Fruit fly (Drosophila melanogaster) whole organism, wandering third instar larva: ENCODE results near the gene Sec61alpha.

Source experiments
- Abd-B ChIP-seq: fragments of >200 bp; optimal IDR thresholded peaks from 2 replicates; lab custom pipeline; 2017; ENCODE audit warnings: missing biosample characterization, missing genetic modification characterization
- CG32264 ChIP-seq: fragments of 200-800 bp; sonication (Bioruptor generic); optimal IDR thresholded peaks from 2 replicates; lab custom pipeline; 2016; ENCODE audit warnings: missing biosample characterization, missing genetic modification characterization
- CG9705 ChIP-seq: fragments of 200-800 bp; sonication (Bioruptor generic); optimal IDR thresholded peaks from 2 replicates; lab custom pipeline; 2018; ENCODE audit warnings: missing biosample characterization, mild to moderate bottlenecking, missing genetic modification characterization
- CrebA ChIP-seq: fragments of 200-800 bp; sonication (Bioruptor generic); optimal IDR thresholded peaks from 2 replicates; lab custom pipeline; 2016; ENCODE audit warnings: missing biosample characterization, mild to moderate bottlenecking, missing genetic modification characterization, borderline replicate concordance
- Dfd ChIP-seq: fragments of >200 bp; optimal IDR thresholded peaks from 2 replicates; lab custom pipeline; 2017; ENCODE audit warnings: missing biosample characterization, missing genetic modification characterization
- Dif ChIP-seq: fragments of 200-275, 200-300 bp; sonication (Bioruptor generic); optimal IDR thresholded peaks from 2 replicates; lab custom pipeline; 2018; ENCODE audit warnings: missing biosample characterization, missing genetic modification characterization; ENCODE audit not compliant: partially characterized antibody
- GATAd ChIP-seq: sonication (Bioruptor generic); optimal IDR thresholded peaks from 2 replicates; lab custom pipeline; 2016; ENCODE audit warnings: missing biosample characterization, missing genetic modification characterization
- HLH106 ChIP-seq: fragments of 200-800 bp; optimal IDR thresholded peaks from 3 replicates; lab custom pipeline; 2019; ENCODE audit warnings: missing biosample characterization, mild to moderate bottlenecking, missing genetic modification characterization, moderate library complexity
- Hnf4 ChIP-seq: fragments of 200-800 bp; sonication (Bioruptor generic); optimal IDR thresholded peaks from 2 replicates; lab custom pipeline; 2016; ENCODE audit warnings: missing biosample characterization, mild to moderate bottlenecking, missing genetic modification characterization
- Hr78 ChIP-seq: fragments of >200 bp; optimal IDR thresholded peaks from 2 replicates; lab custom pipeline; 2017; ENCODE audit warnings: missing biosample characterization, missing genetic modification characterization
- Hr83 ChIP-seq: fragments of 200-300 bp; sonication (Bioruptor generic); optimal IDR thresholded peaks from 2 replicates; lab custom pipeline; 2016; ENCODE audit warnings: missing biosample characterization, mild to moderate bottlenecking, missing genetic modification characterization, moderate library complexity; ENCODE audit not compliant: poor library complexity, severe bottlenecking
- Jra ChIP-seq: sonication (Bioruptor generic); optimal IDR thresholded peaks from 2 replicates; lab custom pipeline; 2016; ENCODE audit warnings: missing biosample characterization, missing genetic modification characterization
- Mio ChIP-seq: sonication (Bioruptor generic); optimal IDR thresholded peaks from 2 replicates; lab custom pipeline; 2016; ENCODE audit warnings: missing biosample characterization, missing genetic modification characterization
- Myc ChIP-seq: fragments of >200 bp; optimal IDR thresholded peaks from 2 replicates; lab custom pipeline; 2017
- N ChIP-seq: fragments of >200 bp; optimal IDR thresholded peaks from 2 replicates; lab custom pipeline; 2018; ENCODE audit warnings: missing biosample characterization, missing external identifiers, missing genetic modification characterization
- OdsH ChIP-seq: fragments of 200-800 bp; sonication (Bioruptor generic); optimal IDR thresholded peaks from 2 replicates; lab custom pipeline; 2016; ENCODE audit warnings: missing biosample characterization, mild to moderate bottlenecking, missing genetic modification characterization
- Rel ChIP-seq, 2 experiments: fragments of 200-800 bp; sonication (Bioruptor generic) in 1 of 2; optimal IDR thresholded peaks; 2 replicates in 1 of 2; 3 replicates in 1 of 2; lab custom pipeline; 2016 to 2019; ENCODE audit warnings: mild to moderate bottlenecking in 2 of 2, missing biosample characterization in 2 of 2, missing genetic modification characterization in 2 of 2, moderate library complexity in 1 of 2
- Sp1 ChIP-seq: fragments of 200-800 bp; sonication (Bioruptor generic); optimal IDR thresholded peaks from 3 replicates; lab custom pipeline; 2019; ENCODE audit warnings: missing biosample characterization, mild to moderate bottlenecking, missing genetic modification characterization, moderate library complexity
- Vsx2 ChIP-seq: fragments of 200-300, 225-300 bp; sonication (Bioruptor generic); optimal IDR thresholded peaks from 2 replicates; lab custom pipeline; 2018; ENCODE audit warnings: missing biosample characterization, missing genetic modification characterization; ENCODE audit not compliant: partially characterized antibody
- br ChIP-seq: fragments of 200-800 bp; sonication (Bioruptor generic); optimal IDR thresholded peaks from 2 replicates; lab custom pipeline; 2016; ENCODE audit warnings: missing biosample characterization, missing genetic modification characterization
- brk ChIP-seq: fragments of 200-800 bp; sonication (Bioruptor generic); optimal IDR thresholded peaks from 2 replicates; lab custom pipeline; 2016; ENCODE audit warnings: missing biosample characterization, mild to moderate bottlenecking, missing genetic modification characterization
- dl ChIP-seq, 2 experiments: fragments of 175-275, 200-275 bp in 1 of 2; fragments of 200-275 bp in 1 of 2; sonication (Bioruptor generic); optimal IDR thresholded peaks; lab custom pipeline; 2018; ENCODE audit warnings: mild to moderate bottlenecking in 2 of 2, missing biosample characterization in 2 of 2, missing genetic modification characterization in 2 of 2, moderate library complexity in 2 of 2; ENCODE audit not compliant: partially characterized antibody in 2 of 2, insufficient read depth in 1 of 2
- dmrt93B ChIP-seq: fragments of 200-800 bp; sonication (Bioruptor generic); optimal IDR thresholded peaks from 2 replicates; lab custom pipeline; 2018; ENCODE audit warnings: missing biosample characterization, mild to moderate bottlenecking, missing genetic modification characterization
- dsf ChIP-seq: sonication (Bioruptor generic); optimal IDR thresholded peaks from 2 replicates; lab custom pipeline; 2016; ENCODE audit warnings: missing biosample characterization, missing genetic modification characterization, borderline replicate concordance
- ey ChIP-seq: fragments of 200-800 bp; sonication (Bioruptor generic); optimal IDR thresholded peaks from 2 replicates; lab custom pipeline; 2016; ENCODE audit warnings: missing biosample characterization, missing genetic modification characterization
- foxo ChIP-seq, 2 experiments: fragments of 200-800 bp; sonication (Bioruptor generic); optimal IDR thresholded peaks; 2 replicates in 1 of 2; 3 replicates in 1 of 2; lab custom pipeline; 2016 to 2017; ENCODE audit warnings: missing biosample characterization in 2 of 2, missing genetic modification characterization in 2 of 2
- fru ChIP-seq: fragments of 200-800 bp; sonication (Bioruptor generic); optimal IDR thresholded peaks from 3 replicates; lab custom pipeline; 2016; ENCODE audit warnings: missing biosample characterization, mild to moderate bottlenecking, missing genetic modification characterization
- h ChIP-seq: fragments of 200-800 bp; sonication (Bioruptor generic); optimal IDR thresholded peaks from 3 replicates; lab custom pipeline; 2016; ENCODE audit warnings: missing biosample characterization, mild to moderate bottlenecking, missing genetic modification characterization
- jim ChIP-seq: fragments of 175-275, 200-325 bp; sonication (Bioruptor generic); optimal IDR thresholded peaks from 2 replicates; lab custom pipeline; 2016; ENCODE audit warnings: missing biosample characterization, mild to moderate bottlenecking, missing genetic modification characterization
- lola ChIP-seq: fragments of >200 bp; optimal IDR thresholded peaks from 2 replicates; lab custom pipeline; 2017; ENCODE audit warnings: missing biosample characterization, missing genetic modification characterization
- pan ChIP-seq: fragments of >200 bp; optimal IDR thresholded peaks from 2 replicates; lab custom pipeline; 2017
- psq ChIP-seq: fragments of 200-800 bp; sonication (Bioruptor generic); optimal IDR thresholded peaks from 3 replicates; lab custom pipeline; 2017; ENCODE audit warnings: missing biosample characterization, mild to moderate bottlenecking, missing genetic modification characterization, moderate library complexity
- rgr ChIP-seq: fragments of 200-800 bp; sonication (Bioruptor generic); optimal IDR thresholded peaks from 3 replicates; lab custom pipeline; 2016; ENCODE audit warnings: missing biosample characterization, mild to moderate bottlenecking, missing genetic modification characterization
- sage ChIP-seq: fragments of 200-800 bp; sonication (Bioruptor generic); optimal IDR thresholded peaks from 2 replicates; lab custom pipeline; 2016; ENCODE audit warnings: missing biosample characterization, mild to moderate bottlenecking, missing genetic modification characterization
- sv ChIP-seq: fragments of 200-800 bp; sonication (Bioruptor generic); optimal IDR thresholded peaks from 3 replicates; lab custom pipeline; 2016; ENCODE audit warnings: missing biosample characterization, missing genetic modification characterization
- tai ChIP-seq: sonication (Bioruptor generic); optimal IDR thresholded peaks from 2 replicates; lab custom pipeline; 2016; ENCODE audit warnings: missing biosample characterization, missing genetic modification characterization
- usp ChIP-seq: fragments of >200 bp; optimal IDR thresholded peaks from 2 replicates; lab custom pipeline; 2017; ENCODE audit warnings: missing biosample characterization, missing genetic modification characterization
- woc ChIP-seq: sonication (Bioruptor generic); optimal IDR thresholded peaks from 2 replicates; lab custom pipeline; 2016; ENCODE audit warnings: missing biosample characterization, mild to moderate bottlenecking, missing genetic modification characterization

Sec61alpha gene

dm6 chr2L:6455955-6456599 is 24.3 kb downstream of the Sec61alpha start, which contains the start of gene frj:
frj (plus strand) TSS chr2L:6456052.
- TF ChIP-seq fru (GFP tag; lab: Kevin White, UChicago) (peak; percentile 45), Abd-B (peak; percentile 26), OdsH (GFP tag; lab: Kevin White, UChicago) (peak; percentile 17), rgr (peak; percentile 49), lola (GFP tag; lab: Kevin White, UChicago) (peak; percentile 49), Rel (GFP tag; optimal IDR thresholded peaks at IDR 0.05; lab: Kevin White, UChicago) (no peak), Rel (tag; optimal IDR thresholded peaks at IDR 0.05; lab: Kevin White, UChicago) (no peak), dmrt93B (GFP tag; lab: Kevin White, UChicago) (peak; percentile 49), Dif (GFP tag; lab: Kevin White, UChicago) (no peak), foxo (GFP tag; optimal IDR thresholded peaks at IDR 0.05; lab: Kevin White, UChicago) (peak in 1 of 2 experiments; percentile 51), Sp1 (no peak), Jra (GFP tag; lab: Kevin White, UChicago) (peak; percentile 52), N (peak; percentile 89), Hnf4 (GFP tag; lab: Kevin White, UChicago) (peak; percentile 63), Vsx2 (GFP tag; lab: Kevin White, UChicago) (no peak), GATAd (GFP tag; lab: Kevin White, UChicago) (no peak), CrebA (GFP tag; lab: Kevin White, UChicago) (no peak), h (peak; percentile 42), jim (no peak), pan (lab: Kevin White, UChicago) (no peak), Myc (peak; percentile 21), Mio (no peak), dl (GFP tag; optimal IDR thresholded peaks at IDR 0.05; lab: Kevin White, UChicago; ENCODE audit: insufficient read depth in 1 of 2, partially characterized antibody in 2 of 2) (no peak), tai (GFP tag; lab: Kevin White, UChicago) (no peak), ey (peak; percentile 47), sage (GFP tag; lab: Kevin White, UChicago) (peak; percentile 3), br (GFP tag; lab: Kevin White, UChicago) (no peak), Hr83 (no peak), CG32264 (GFP tag; lab: Kevin White, UChicago) (no peak), CG9705 (GFP tag; lab: Kevin White, UChicago) (peak; percentile 50), woc (GFP tag; lab: Kevin White, UChicago) (peak; percentile 47), usp (GFP tag; lab: Kevin White, UChicago) (no peak), HLH106 (peak; percentile 57), brk (no peak), Hr78 (GFP tag; lab: Kevin White, UChicago) (peak; percentile 87), Dfd (no peak), psq (GFP tag; lab: Kevin White, UChicago) (peak; percentile 13), dsf (GFP tag; lab: Kevin White, UChicago) (peak; percentile 20), sv (peak; percentile 63)

DNA sequence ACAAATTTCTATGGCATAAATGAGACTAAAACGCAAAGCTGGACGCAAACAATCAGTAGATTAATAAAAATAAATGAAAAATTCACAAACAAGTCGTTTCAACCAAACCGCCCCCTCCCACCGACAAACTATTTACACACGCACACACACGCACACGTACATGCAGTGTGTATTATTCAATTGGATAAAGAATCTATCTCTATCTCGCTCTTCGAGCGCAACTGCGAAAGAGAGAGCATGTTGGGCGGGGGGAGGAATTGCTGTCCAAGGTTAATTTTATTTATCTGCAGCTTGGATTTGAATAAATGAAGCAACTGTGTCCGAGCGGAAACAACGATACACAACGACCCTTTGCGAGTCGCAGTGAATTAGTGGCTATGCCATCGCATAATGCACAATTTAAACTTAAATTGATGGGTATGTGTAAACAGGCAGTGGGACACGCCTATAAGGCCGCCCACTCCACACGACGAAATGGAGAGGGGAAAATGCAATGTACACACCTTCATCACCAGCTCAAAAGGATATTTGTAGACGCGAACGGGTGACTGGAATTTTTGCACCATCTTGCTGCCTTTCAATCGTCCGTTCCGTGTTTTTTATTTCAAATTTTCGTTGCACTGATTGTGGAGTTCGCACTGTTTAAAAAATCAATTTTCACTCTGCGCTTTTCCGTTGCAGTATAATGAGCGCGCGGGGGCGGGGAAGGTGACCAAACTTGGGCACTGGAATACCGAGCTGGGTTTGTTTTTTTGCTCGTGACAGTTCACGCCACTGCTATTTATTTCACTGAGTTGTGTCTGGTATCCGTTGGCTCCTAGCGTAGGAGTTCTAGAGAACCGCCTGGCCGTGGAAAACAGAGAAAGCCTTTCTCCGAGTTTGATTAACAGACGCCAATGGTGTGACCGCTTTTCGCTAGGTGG is 25.1 kb downstream of the Sec61alpha start, which contains the start of gene retm:
Gene retm, minus strand, starts transcription at position 898 of the 923 bp plus-strand sequence.
- no peak for TF ChIP-seq usp (GFP tag; lab: Kevin White, UChicago)
- TF ChIP-seq Abd-B: no peak
- peak; percentile 37 for TF ChIP-seq fru (GFP tag; lab: Kevin White, UChicago)
- peak; percentile 76 for TF ChIP-seq N
- TF ChIP-seq dl (GFP tag; optimal IDR thresholded peaks at IDR 0.05; lab: Kevin White, UChicago; ENCODE audit: insufficient read depth in 1 of 2, partially characterized antibody in 2 of 2): no peak
- no peak for TF ChIP-seq pan (lab: Kevin White, UChicago)
- TF ChIP-seq rgr: no peak
- peak in 1 of 2 experiments; percentile 18 for TF ChIP-seq foxo (GFP tag; optimal IDR thresholded peaks at IDR 0.05; lab: Kevin White, UChicago)
- TF ChIP-seq psq (GFP tag; lab: Kevin White, UChicago): no peak
- no peak for TF ChIP-seq CG32264 (GFP tag; lab: Kevin White, UChicago)
- no peak for TF ChIP-seq sage (GFP tag; lab: Kevin White, UChicago)
